Fruit fly (Drosophila melanogaster) whole organism, embryonic: Measurements from ENCODE around the gene 7B2.

ENCODE experiments used
- B-H2 ChIP-seq: fragments of 200-800 bp; sonication (Bioruptor generic); optimal IDR thresholded peaks from 2 replicates; lab custom pipeline; 2018; ENCODE audit warnings: missing biosample characterization, mild to moderate bottlenecking, missing genetic modification characterization
- CG1024 ChIP-seq: fragments of 200-800 bp; sonication (Bioruptor generic); IDR thresholded peaks from 2 replicates; pipeline ENCODE4 v1.3.6; 2022; ENCODE audit warnings: missing biosample characterization, missing genetic modification characterization
- CG11696 ChIP-seq: fragments of 200-800 bp; sonication (Bioruptor generic); IDR thresholded peaks from 2 replicates; pipeline ENCODE4 v1.3.6; 2022; ENCODE audit warnings: missing biosample characterization, missing genetic modification characterization
- CG12942 ChIP-seq: fragments of 200-800 bp; sonication (Bioruptor generic); optimal IDR thresholded peaks from 3 replicates; lab custom pipeline; 2016; ENCODE audit warnings: missing biosample characterization, missing genetic modification characterization
- CG14050 ChIP-seq: fragments of 200-800 bp; sonication (Bioruptor generic); IDR thresholded peaks from 3 replicates; pipeline ENCODE4 v1.3.6; 2022; ENCODE audit warnings: missing biosample characterization, missing genetic modification characterization
- CG14667 ChIP-seq: fragments of 200-800 bp; sonication (Bioruptor generic); IDR thresholded peaks from 2 replicates; pipeline ENCODE4 v1.3.6; 2022; ENCODE audit warnings: missing biosample characterization, missing genetic modification characterization
- CG14860 ChIP-seq: fragments of 200-800 bp; sonication (Bioruptor generic); IDR thresholded peaks from 3 replicates; pipeline ENCODE4 v1.3.6; 2022; ENCODE audit warnings: missing biosample characterization, missing genetic modification characterization; ENCODE audit not compliant: partially characterized antibody
- CG16863 ChIP-seq: fragments of 200-800 bp; sonication (Bioruptor generic); optimal IDR thresholded peaks from 3 replicates; lab custom pipeline; 2016; ENCODE audit warnings: missing biosample characterization, missing genetic modification characterization
- CG17186 ChIP-seq: fragments of 200-800 bp; sonication (Bioruptor generic); optimal IDR thresholded peaks from 3 replicates; lab custom pipeline; 2017; ENCODE audit warnings: missing biosample characterization, missing genetic modification reagents, missing genetic modification characterization
- CG17359 ChIP-seq: fragments of 200-800 bp; sonication (Bioruptor generic); optimal IDR thresholded peaks from 3 replicates; lab custom pipeline; 2018; ENCODE audit warnings: missing biosample characterization, mild to moderate bottlenecking, missing genetic modification characterization, moderate library complexity
- CG17829 ChIP-seq: fragments of 200-800 bp; optimal IDR thresholded peaks from 2 replicates; lab custom pipeline; 2019; ENCODE audit warnings: missing biosample characterization, mild to moderate bottlenecking, missing genetic modification characterization, moderate library complexity
- CG18619 ChIP-seq: fragments of 200-800 bp; sonication (Bioruptor generic); optimal IDR thresholded peaks from 3 replicates; lab custom pipeline; 2017; ENCODE audit warnings: missing biosample characterization, mild to moderate bottlenecking, missing genetic modification characterization
- CG32772 ChIP-seq: fragments of 200-800 bp; sonication (Bioruptor generic); IDR thresholded peaks from 2 replicates; pipeline ENCODE4 v1.3.6; 2022; ENCODE audit warnings: missing biosample characterization, missing genetic modification characterization
- CG3407 ChIP-seq: fragments of 200-800 bp; sonication (Bioruptor generic); optimal IDR thresholded peaks from 2 replicates; lab custom pipeline; 2018; ENCODE audit warnings: missing biosample characterization, mild to moderate bottlenecking, missing genetic modification characterization
- CG3838 ChIP-seq: fragments of 200-800 bp; sonication (Bioruptor generic); optimal IDR thresholded peaks from 3 replicates; lab custom pipeline; 2016; ENCODE audit warnings: missing biosample characterization, missing genetic modification characterization
- CG4820 ChIP-seq: fragments of 200-800 bp; sonication (Bioruptor generic); optimal IDR thresholded peaks from 3 replicates; lab custom pipeline; 2016; ENCODE audit warnings: missing biosample characterization, missing genetic modification characterization
- CG6254 ChIP-seq: fragments of 200-800 bp; sonication (Bioruptor generic); optimal IDR thresholded peaks from 3 replicates; lab custom pipeline; 2017; ENCODE audit warnings: mild to moderate bottlenecking, missing biosample characterization, missing genetic modification reagents, missing genetic modification characterization
- CG6765 ChIP-seq: fragments of 200-800 bp; sonication (Bioruptor generic); optimal IDR thresholded peaks from 3 replicates; lab custom pipeline; 2017; ENCODE audit warnings: missing biosample characterization, mild to moderate bottlenecking, missing genetic modification characterization
- CG7745 ChIP-seq: fragments of 200-800 bp; sonication (Bioruptor generic); optimal IDR thresholded peaks from 2 replicates; lab custom pipeline; 2018; ENCODE audit warnings: missing biosample characterization, mild to moderate bottlenecking, missing genetic modification characterization, moderate library complexity
- CG7786 ChIP-seq: fragments of 200-800 bp; sonication (Bioruptor generic); optimal IDR thresholded peaks from 2 replicates; lab custom pipeline; 2016; ENCODE audit warnings: missing biosample characterization, missing genetic modification characterization
- CG7963 ChIP-seq: fragments of 200-800 bp; sonication (Bioruptor generic); IDR thresholded peaks from 3 replicates; pipeline ENCODE4 v1.3.6; 2022; ENCODE audit warnings: missing biosample characterization, missing genetic modification characterization; ENCODE audit not compliant: partially characterized antibody
- CG8281 ChIP-seq: fragments of 200-800 bp; sonication (Bioruptor generic); optimal IDR thresholded peaks from 2 replicates; lab custom pipeline; 2018; ENCODE audit warnings: missing biosample characterization, mild to moderate bottlenecking, missing genetic modification characterization, moderate library complexity
- CG8388 ChIP-seq: fragments of 200-800 bp; sonication (Bioruptor generic); optimal IDR thresholded peaks from 2 replicates; lab custom pipeline; 2019; ENCODE audit warnings: missing biosample characterization, mild to moderate bottlenecking, missing genetic modification characterization, moderate library complexity
- Doc3 ChIP-seq: fragments of 200-800 bp; sonication (Bioruptor generic); IDR thresholded peaks from 3 replicates; pipeline ENCODE4 v1.3.6; 2022; ENCODE audit warnings: missing biosample characterization, missing genetic modification characterization; ENCODE audit not compliant: partially characterized antibody
- Elba2 ChIP-seq: fragments of 200-800 bp; sonication (Bioruptor generic); optimal IDR thresholded peaks from 3 replicates; lab custom pipeline; 2016; ENCODE audit warnings: missing biosample characterization, missing genetic modification characterization
- HHEX ChIP-seq: fragments of 200-800 bp; sonication (Bioruptor generic); optimal IDR thresholded peaks from 3 replicates; lab custom pipeline; 2017; ENCODE audit warnings: missing biosample characterization, mild to moderate bottlenecking, missing genetic modification characterization, missing genetic modification reagents
- Hey ChIP-seq: fragments of 200-800 bp; sonication (Bioruptor generic); optimal IDR thresholded peaks from 3 replicates; lab custom pipeline; 2018; ENCODE audit warnings: missing biosample characterization, mild to moderate bottlenecking, missing genetic modification characterization
- Opbp ChIP-seq: fragments of 200-800 bp; sonication (Bioruptor generic); IDR thresholded peaks from 3 replicates; pipeline ENCODE4 v1.3.6; 2022; ENCODE audit warnings: missing biosample characterization, missing genetic modification characterization; ENCODE audit not compliant: partially characterized antibody
- Pdp1 ChIP-seq, 2 experiments: fragments of 200-800 bp; sonication (Bioruptor generic); optimal IDR thresholded peaks; 3 replicates each; lab custom pipeline; 2016; ENCODE audit warnings: missing biosample characterization in 2 of 2, missing genetic modification characterization in 2 of 2, mild to moderate bottlenecking in 1 of 2, moderate library complexity in 1 of 2
- Ravus ChIP-seq: fragments of 200-800 bp; sonication (Bioruptor generic); IDR thresholded peaks from 2 replicates; pipeline ENCODE4 v1.3.6; 2022; ENCODE audit warnings: missing biosample characterization, missing genetic modification characterization
- Vsx1 ChIP-seq: fragments of 200-800 bp; sonication (Bioruptor generic); optimal IDR thresholded peaks from 2 replicates; lab custom pipeline; 2017; ENCODE audit warnings: missing biosample characterization, mild to moderate bottlenecking, missing genetic modification characterization, missing genetic modification reagents
- YL-1 ChIP-seq: fragments of 200-800 bp; sonication (Bioruptor generic); optimal IDR thresholded peaks from 3 replicates; lab custom pipeline; 2017; ENCODE audit warnings: missing biosample characterization, mild to moderate bottlenecking, missing genetic modification characterization
- ase ChIP-seq: fragments of 200-800 bp; sonication (Bioruptor generic); IDR thresholded peaks from 3 replicates; pipeline ENCODE4 v1.3.6; 2022; ENCODE audit warnings: missing biosample characterization, missing genetic modification characterization
- ash1 ChIP-seq: fragments of 200-800 bp; sonication (Bioruptor generic); optimal IDR thresholded peaks from 2 replicates; lab custom pipeline; 2018; ENCODE audit warnings: missing biosample characterization, mild to moderate bottlenecking, missing genetic modification characterization
- ci ChIP-seq: fragments of 200-800 bp; sonication (Bioruptor generic); IDR thresholded peaks from 3 replicates; pipeline ENCODE4 v1.3.6; 2022; ENCODE audit warnings: missing biosample characterization, missing genetic modification characterization
- da ChIP-seq: fragments of 200-800 bp; sonication (Bioruptor generic); optimal IDR thresholded peaks from 2 replicates; lab custom pipeline; 2016; ENCODE audit warnings: missing biosample characterization, missing genetic modification characterization
- ewg ChIP-seq: fragments of 200-800 bp; sonication (Bioruptor generic); optimal IDR thresholded peaks from 3 replicates; lab custom pipeline; 2017; ENCODE audit warnings: mild to moderate bottlenecking, missing biosample characterization, missing genetic modification reagents, missing genetic modification characterization
- eyg ChIP-seq: fragments of 200-800 bp; sonication (Bioruptor generic); optimal IDR thresholded peaks from 3 replicates; lab custom pipeline; 2016; ENCODE audit warnings: missing biosample characterization, missing genetic modification characterization
- fd3F ChIP-seq: fragments of 200-800 bp; sonication (Bioruptor generic); optimal IDR thresholded peaks from 2 replicates; lab custom pipeline; 2018; ENCODE audit warnings: missing biosample characterization, mild to moderate bottlenecking, missing genetic modification characterization, moderate library complexity
- grn ChIP-seq: fragments of 200-800 bp; sonication (Bioruptor generic); optimal IDR thresholded peaks from 3 replicates; lab custom pipeline; 2017; ENCODE audit warnings: missing biosample characterization, missing genetic modification characterization
- hkb ChIP-seq, 2 experiments: fragments of 200-800 bp in 1 of 2; fragments of >200 bp in 1 of 2; sonication (Bioruptor generic) in 1 of 2; IDR thresholded peaks in 1 of 2; optimal IDR thresholded peaks in 1 of 2; 2 replicates each; pipeline versions ENCODE4 v1.3.6 to Lab custom; 2017 to 2022; ENCODE audit warnings: missing biosample characterization in 1 of 2, missing genetic modification characterization in 1 of 2
- nmo ChIP-seq: fragments of 200-800 bp; sonication (Bioruptor generic); optimal IDR thresholded peaks from 2 replicates; lab custom pipeline; 2018; ENCODE audit warnings: missing biosample characterization, mild to moderate bottlenecking, missing genetic modification characterization, moderate library complexity
- row ChIP-seq: fragments of 200-800 bp; sonication (Bioruptor generic); IDR thresholded peaks from 3 replicates; pipeline ENCODE4 v1.3.6; 2022; ENCODE audit warnings: missing biosample characterization, missing genetic modification characterization
- sens ChIP-seq: fragments of 200-800 bp; sonication (Bioruptor generic); peaks from one replicate; lab custom pipeline; 2016; ENCODE audit warnings: missing biosample characterization, missing genetic modification characterization
- sug ChIP-seq: fragments of 200-800 bp; optimal IDR thresholded peaks from 2 replicates; lab custom pipeline; 2019; ENCODE audit warnings: missing biosample characterization, mild to moderate bottlenecking, missing genetic modification characterization, moderate library complexity
- trh ChIP-seq: fragments of 200-800 bp; sonication (Bioruptor generic); optimal IDR thresholded peaks from 2 replicates; lab custom pipeline; 2016; ENCODE audit warnings: missing biosample characterization, missing genetic modification characterization
- twi ChIP-seq: fragments of 200-800 bp; optimal IDR thresholded peaks from 2 replicates; lab custom pipeline; 2019; ENCODE audit warnings: missing biosample characterization, mild to moderate bottlenecking, missing genetic modification characterization, moderate library complexity
- vvl ChIP-seq: fragments of 200-800 bp; sonication (Bioruptor generic); IDR thresholded peaks from 2 replicates; pipeline ENCODE4 v1.3.6; 2022; ENCODE audit warnings: missing biosample characterization, missing genetic modification characterization
- zen2 ChIP-seq: fragments of 200-800 bp; sonication (Bioruptor generic); IDR thresholded peaks from 3 replicates; pipeline ENCODE4 v1.3.6; 2022; ENCODE audit warnings: missing biosample characterization, missing genetic modification characterization; ENCODE audit not compliant: partially characterized antibody

Gene 7B2

DNA sequence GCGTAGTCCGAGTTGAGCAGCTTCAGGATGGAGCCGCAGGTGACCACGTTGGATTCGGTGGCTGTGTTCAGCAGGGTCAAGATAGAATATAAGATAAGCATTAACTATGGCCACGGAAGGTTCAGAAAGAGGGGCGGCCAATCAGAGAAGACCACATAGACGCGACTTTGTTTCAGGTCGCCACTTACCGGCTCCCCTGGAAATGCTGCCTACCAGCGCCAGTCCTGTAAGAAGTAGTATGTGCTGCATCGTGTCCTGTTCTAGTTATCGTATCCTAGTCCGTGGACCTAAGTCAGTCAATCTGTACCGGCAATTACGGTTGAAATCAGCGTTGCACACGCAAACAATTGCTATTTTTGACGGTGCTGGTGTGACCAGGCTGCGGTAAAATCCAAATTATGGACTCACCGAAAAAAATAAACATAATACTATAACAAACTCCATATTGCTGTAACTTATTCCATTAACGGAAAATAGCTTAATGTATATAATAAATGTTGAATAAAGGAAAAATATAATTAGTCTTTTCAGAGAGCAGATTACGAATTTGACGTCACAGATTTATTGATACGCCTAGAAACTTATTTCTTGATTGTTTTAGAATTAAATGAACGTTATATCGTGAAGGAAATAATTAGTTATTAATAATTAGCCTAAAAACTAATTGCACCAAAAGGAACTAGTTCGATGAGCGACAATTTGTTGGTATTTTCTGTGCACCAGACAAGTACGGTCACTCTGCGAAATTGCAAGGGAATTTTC lies 22.0 kb upstream of the 7B2 start, which contains the start of the genes CG11999 and CG1161 (continued):
- no peak for TF ChIP-seq Elba2 (GFP tag; lab: Kevin White, UChicago)
- no peak for TF ChIP-seq ase (GFP tag; lab: Robert Waterston, UW)
- TF ChIP-seq CG11696 (GFP tag; lab: Robert Waterston, UW), result no peak
- TF ChIP-seq CG14860 (GFP tag; lab: Robert Waterston, UW), result no peak
- peak; percentile 57; the same call in 2 of the 3 replicates for TF ChIP-seq row (GFP tag; lab: Robert Waterston, UW)
- no peak for TF ChIP-seq vvl (GFP tag; lab: Robert Waterston, UW)
- no peak for TF ChIP-seq Hey
- no peak for TF ChIP-seq CG8388 (GFP tag; lab: Kevin White, UChicago)
- no peak for TF ChIP-seq grn (GFP tag; lab: Kevin White, UChicago)
- TF ChIP-seq Vsx1, result peak; percentile 96
- TF ChIP-seq sug (tag; lab: Kevin White, UChicago), result peak; percentile 20
- TF ChIP-seq CG3838, result no peak
- no peak for TF ChIP-seq CG32772 (GFP tag; lab: Robert Waterston, UW)
- peak; percentile 82 for TF ChIP-seq sens (GFP tag; lab: Kevin White, UChicago)
- TF ChIP-seq zen2 (GFP tag; lab: Robert Waterston, UW), result no peak
- peak in 1 of 2 experiments; percentile 19 for TF ChIP-seq Pdp1 (GFP tag; optimal IDR thresholded peaks at IDR 0.05; lab: Kevin White, UChicago)
- no peak for TF ChIP-seq CG6765 (GFP tag; lab: Kevin White, UChicago)
- peak; percentile 55 for TF ChIP-seq nmo (GFP tag; lab: Kevin White, UChicago)
- TF ChIP-seq CG7963 (GFP tag; lab: Robert Waterston, UW), result no peak
- no peak for TF ChIP-seq CG18619 (GFP tag; lab: Kevin White, UChicago)
- no peak for TF ChIP-seq CG7745
- no peak for TF ChIP-seq CG14667
- no peak for TF ChIP-seq CG3407 (GFP tag; lab: Kevin White, UChicago)
- TF ChIP-seq ewg (GFP tag; lab: Kevin White, UChicago), result no peak
- no peak for TF ChIP-seq eyg (GFP tag; lab: Kevin White, UChicago)
- no peak for TF ChIP-seq Opbp (GFP tag; lab: Robert Waterston, UW)
- no peak for TF ChIP-seq trh
- TF ChIP-seq B-H2, result no peak
- no peak for TF ChIP-seq CG16863 (GFP tag; lab: Kevin White, UChicago)
- TF ChIP-seq Ravus (GFP tag; lab: Robert Waterston, UW), result no peak
- TF ChIP-seq CG14050, result no peak; the same call in 2 of the 3 replicates
- TF ChIP-seq HHEX, result no peak
- no peak for TF ChIP-seq ci (GFP tag; lab: Robert Waterston, UW)
- TF ChIP-seq CG4820 (GFP tag; lab: Kevin White, UChicago), result no peak
- no peak for TF ChIP-seq CG12942 (GFP tag; lab: Kevin White, UChicago)
- peak; percentile 47 for TF ChIP-seq YL-1 (GFP tag; lab: Kevin White, UChicago)
- no peak for TF ChIP-seq ash1 (GFP tag; lab: Kevin White, UChicago)
- TF ChIP-seq CG17186 (GFP tag; lab: Kevin White, UChicago), result peak; percentile 26
- no peak for TF ChIP-seq da (GFP tag; lab: Kevin White, UChicago)
- no peak for TF ChIP-seq CG8281 (tag; lab: Kevin White, UChicago)
- no peak for TF ChIP-seq CG17359 (tag; lab: Kevin White, UChicago)
- TF ChIP-seq CG1024, result no peak
- TF ChIP-seq Doc3, result no peak
- no peak for TF ChIP-seq twi
- TF ChIP-seq hkb (optimal IDR thresholded peaks at IDR 0.05; lab: Kevin White, UChicago), result no peak
- no peak for TF ChIP-seq hkb (GFP tag; IDR thresholded peaks at IDR 0.05; lab: Robert Waterston, UW)
- TF ChIP-seq CG6254, result no peak
- TF ChIP-seq CG7786 (GFP tag; lab: Kevin White, UChicago), result no peak
- TF ChIP-seq CG17829 (tag; lab: Kevin White, UChicago), result peak; percentile 26
- TF ChIP-seq fd3F (GFP tag; lab: Kevin White, UChicago), result no peak
